Fruit fly (Drosophila melanogaster): ENCODE data around the gene CG5068.

The CG5068 gene

dm6 chr3L:8978678-8979413 is 7.7 kb upstream of the CG5068 start (continued):
- peak; percentile 29 for TF ChIP-seq CG34406 (GFP tag; optimal IDR thresholded peaks at IDR 0.05)

- TF ChIP-seq CG11902 (GFP tag; optimal IDR thresholded peaks at IDR 0.05) (no peak), CG6792 (GFP tag; optimal IDR thresholded peaks at IDR 0.05) (no peak)
Measured at dm6 chr3L:8979780-8980179, 6.7 kb upstream of the CG5068 start, which contains the start of gene CG5644. Gene CG5644 (minus strand): TSS chr3L:8979880.

dm6 chr3L:8981495-8981894 is 5.0 kb upstream of the CG5068 start, which contains the start of gene CG13314:
Gene CG13314 (plus strand): TSS chr3L:8981795.
- no peak for TF ChIP-seq Eip75B (GFP tag; optimal IDR thresholded peaks at IDR 0.05)
- TF ChIP-seq net (GFP tag; optimal IDR thresholded peaks at IDR 0.05), result no peak
- no peak for TF ChIP-seq CG11294 (GFP tag; IDR thresholded peaks at IDR 0.05)
- no peak for TF ChIP-seq CG10631 (GFP tag; optimal IDR thresholded peaks at IDR 0.05)
- TF ChIP-seq dac (GFP tag; optimal IDR thresholded peaks at IDR 0.05), result no peak
- TF ChIP-seq Hr39 (GFP tag; optimal IDR thresholded peaks at IDR 0.05), result no peak
- TF ChIP-seq CG11762 (GFP tag; optimal IDR thresholded peaks at IDR 0.05; ENCODE audit: insufficient read depth), result no peak
- no peak for TF ChIP-seq Eip78C (GFP tag)
- no peak for TF ChIP-seq CG32006 (GFP tag; optimal IDR thresholded peaks at IDR 0.05)
- TF ChIP-seq eg (GFP tag; IDR thresholded peaks at IDR 0.05), result no peak

dm6 chr3L:8982044-8982443 is 4.5 kb upstream of the CG5068 start:
- TF ChIP-seq Ets96B (tag; optimal IDR thresholded peaks at IDR 0.05), result no peak
- no peak for TF ChIP-seq CG6792 (GFP tag; optimal IDR thresholded peaks at IDR 0.05)
- no peak for TF ChIP-seq fd85E (GFP tag; optimal IDR thresholded peaks at IDR 0.05)
- no peak for TF ChIP-seq lz (GFP tag; optimal IDR thresholded peaks at IDR 0.05)
- TF ChIP-seq Met (GFP tag; optimal IDR thresholded peaks at IDR 0.05), result no peak
- TF ChIP-seq Sox102F (GFP tag; optimal IDR thresholded peaks at IDR 0.05), result no peak
- TF ChIP-seq CG6854 (GFP tag; optimal IDR thresholded peaks at IDR 0.05), result no peak
- TF ChIP-seq achi (GFP tag; optimal IDR thresholded peaks at IDR 0.05), result no peak
- no peak for TF ChIP-seq CG8319 (GFP tag; optimal IDR thresholded peaks at IDR 0.05)
- TF ChIP-seq CG9139 (GFP tag; optimal IDR thresholded peaks at IDR 0.05), result no peak
- peak; percentile 75 for TF ChIP-seq svp (GFP tag)
- no peak for TF ChIP-seq CG15336 (GFP tag; IDR thresholded peaks at IDR 0.05)
- TF ChIP-seq CG1621 (tag; optimal IDR thresholded peaks at IDR 0.05), result no peak
- no peak for TF ChIP-seq Smox (GFP tag; optimal IDR thresholded peaks at IDR 0.05)
- TF ChIP-seq salr (GFP tag; optimal IDR thresholded peaks at IDR 0.05), result no peak
- no peak for TF ChIP-seq CG3919 (GFP tag; optimal IDR thresholded peaks at IDR 0.05)
- peak; percentile 79 for TF ChIP-seq Eip78C (GFP tag)

dm6 chr3L:8985132-8985847 is 1.2 kb upstream of the CG5068 start:
- TF ChIP-seq Ets96B (tag; optimal IDR thresholded peaks at IDR 0.05) (no peak), CG16779 (tag; optimal IDR thresholded peaks at IDR 0.05) (no peak), CG3032 (tag; optimal IDR thresholded peaks at IDR 0.05) (peak; percentile 15), Lpt (GFP tag; optimal IDR thresholded peaks at IDR 0.05) (no peak), Smox (GFP tag; optimal IDR thresholded peaks at IDR 0.05) (no peak), Hr38 (GFP tag; optimal IDR thresholded peaks at IDR 0.05) (no peak), CG31627 (GFP tag; optimal IDR thresholded peaks at IDR 0.05) (peak; percentile 21), Ets21C (GFP tag; optimal IDR thresholded peaks at IDR 0.05) (no peak), Eip75B (GFP tag; optimal IDR thresholded peaks at IDR 0.05) (peak; percentile 41), esn (GFP tag; optimal IDR thresholded peaks at IDR 0.05) (peak; percentile 41), eg (GFP tag; IDR thresholded peaks at IDR 0.05) (no peak), svp (GFP tag) (peak; percentile 71), lz (GFP tag; optimal IDR thresholded peaks at IDR 0.05) (peak; percentile 12), CG8319 (GFP tag; optimal IDR thresholded peaks at IDR 0.05) (no peak), cyc (GFP tag; optimal IDR thresholded peaks at IDR 0.05) (no peak), fd85E (GFP tag; optimal IDR thresholded peaks at IDR 0.05) (no peak), Sox14 (GFP tag; optimal IDR thresholded peaks at IDR 0.05) (peak; percentile 13), acj6 (GFP tag; optimal IDR thresholded peaks at IDR 0.05) (no peak), Hr4 (GFP tag; optimal IDR thresholded peaks at IDR 0.05) (no peak)

All from whole organism, prepupa.